Worm (Caenorhabditis elegans) whole organism, young adult: ENCODE measurements around the gene H29C22.1.

Source experiments
- F10E7.11 ChIP-seq: sonication (generic microtip); optimal IDR thresholded peaks from 2 replicates; lab custom pipeline; 2017; ENCODE audit warnings: mild to moderate bottlenecking, missing genetic modification characterization, moderate library complexity, missing compliant biosample characterization
- F22D6.2 ChIP-seq: sonication (generic microtip); optimal IDR thresholded peaks from 2 replicates; lab custom pipeline; 2016; ENCODE audit warnings: mild to moderate bottlenecking, missing genetic modification characterization, missing compliant biosample characterization
- F23B12.7 ChIP-seq: sonication (generic microtip); optimal IDR thresholded peaks from 2 replicates; lab custom pipeline; 2017; ENCODE audit warnings: missing genetic modification characterization, mild to moderate bottlenecking, missing compliant biosample characterization, antibody characterized with exemption, moderate library complexity; ENCODE audit not compliant: insufficient read depth
- F37B4.10 ChIP-seq: fragments of 200-800 bp; sonication (Bioruptor generic); IDR thresholded peaks from 2 replicates; pipeline ENCODE4 v1.3.6; 2022; ENCODE audit warnings: missing genetic modification characterization, missing compliant biosample characterization
- F39B2.1 ChIP-seq: fragments of 200-800 bp; sonication (Bioruptor generic); IDR thresholded peaks from 2 replicates; pipeline ENCODE4 v1.3.6; 2022; ENCODE audit warnings: missing genetic modification reagents, missing genetic modification characterization, missing compliant biosample characterization
- F49E8.2 ChIP-seq: sonication (generic microtip); optimal IDR thresholded peaks from 3 replicates; lab custom pipeline; 2017; ENCODE audit warnings: missing genetic modification characterization, mild to moderate bottlenecking, missing compliant biosample characterization, antibody characterized with exemption, moderate library complexity; ENCODE audit not compliant: insufficient read depth
- F55B11.4 ChIP-seq: sonication (generic microtip); optimal IDR thresholded peaks from 2 replicates; lab custom pipeline; 2016; ENCODE audit warnings: missing compliant biosample characterization, missing genetic modification characterization, borderline replicate concordance; ENCODE audit not compliant: insufficient read depth
- K11D2.4 ChIP-seq: fragments of 200-800 bp; sonication (Bioruptor generic); IDR thresholded peaks from 2 replicates; pipeline ENCODE4 v1.3.6; 2022; ENCODE audit warnings: missing genetic modification reagents, missing genetic modification characterization, missing compliant biosample characterization
- T26A5.8 ChIP-seq: sonication (generic microtip); optimal IDR thresholded peaks from 2 replicates; lab custom pipeline; 2016; ENCODE audit warnings: missing genetic modification characterization, missing compliant biosample characterization
- Y67H2A.10 ChIP-seq: fragments of 200-800 bp; sonication (Bioruptor generic); conservative IDR thresholded peaks from 2 replicates; pipeline ENCODE4 v1.3.6; 2022; ENCODE audit warnings: missing genetic modification reagents, missing genetic modification characterization, missing compliant biosample characterization
- Y79H2A.3 ChIP-seq: fragments of 200-800 bp; sonication (Bioruptor generic); conservative IDR thresholded peaks from 2 replicates; pipeline ENCODE4 v1.3.6; 2022; ENCODE audit warnings: missing genetic modification reagents, missing genetic modification characterization, missing compliant biosample characterization
- ZK185.1 ChIP-seq: sonication (generic microtip); optimal IDR thresholded peaks from 2 replicates; lab custom pipeline; 2016; ENCODE audit warnings: mild to moderate bottlenecking, missing genetic modification characterization, missing compliant biosample characterization; ENCODE audit not compliant: poor library complexity, severe bottlenecking
- akir-1 ChIP-seq: fragments of 200-800 bp; sonication (Bioruptor generic); optimal IDR thresholded peaks from 2 replicates; lab custom pipeline; 2018; ENCODE audit warnings: mild to moderate bottlenecking, missing genetic modification characterization, moderate library complexity, missing compliant biosample characterization
- ama-1 ChIP-seq, 3 experiments: fragments of 150-350 bp in 1 of 3; sonication (generic microtip) in 2 of 3; optimal IDR thresholded peaks; 2 replicates each; lab custom pipeline; 2014 to 2018; ENCODE audit warnings: missing biosample characterization in 2 of 3, missing genetic modification characterization in 2 of 3, missing genetic modification reagents in 2 of 3
- athp-1 ChIP-seq: sonication (generic microtip); optimal IDR thresholded peaks from 2 replicates; lab custom pipeline; 2017; ENCODE audit warnings: mild to moderate bottlenecking, missing genetic modification characterization, missing compliant biosample characterization
- attf-3 ChIP-seq: fragments of 200-800 bp; sonication (Bioruptor generic); conservative IDR thresholded peaks from 2 replicates; pipeline ENCODE4 v1.3.6; 2022; ENCODE audit warnings: missing genetic modification reagents, missing genetic modification characterization, missing compliant biosample characterization
- bed-1 ChIP-seq: fragments of 200-800 bp; sonication (Bioruptor generic); IDR thresholded peaks from 2 replicates; pipeline ENCODE4 v1.3.6; 2022; ENCODE audit warnings: missing genetic modification reagents, missing genetic modification characterization, missing compliant biosample characterization
- ceh-100 ChIP-seq: fragments of 200-800 bp; sonication (Bioruptor generic); IDR thresholded peaks from 2 replicates; pipeline ENCODE4 v1.3.6; 2022; ENCODE audit warnings: missing genetic modification reagents, missing genetic modification characterization, missing compliant biosample characterization
- ceh-27 ChIP-seq: fragments of 200-800 bp; sonication (Bioruptor generic); optimal IDR thresholded peaks from 2 replicates; lab custom pipeline; 2018; ENCODE audit warnings: mild to moderate bottlenecking, missing genetic modification characterization, moderate library complexity, missing compliant biosample characterization
- ceh-40 ChIP-seq: fragments of 200-800 bp; sonication (Bioruptor generic); IDR thresholded peaks from 2 replicates; pipeline ENCODE4 v1.3.6; 2022; ENCODE audit warnings: missing genetic modification characterization, missing compliant biosample characterization
- dox-1 ChIP-seq: fragments of 200-800 bp; sonication (Bioruptor generic); IDR thresholded peaks from 2 replicates; pipeline ENCODE4 v1.3.6; 2022; ENCODE audit warnings: missing genetic modification reagents, missing genetic modification characterization, missing compliant biosample characterization
- dpff-1 ChIP-seq: sonication (generic microtip); optimal IDR thresholded peaks from 2 replicates; lab custom pipeline; 2017; ENCODE audit warnings: mild to moderate bottlenecking, missing genetic modification characterization, missing compliant biosample characterization
- efl-1 ChIP-seq: fragments of 150-350 bp; optimal IDR thresholded peaks from 2 replicates; lab custom pipeline; 2014; ENCODE audit warnings: missing biosample characterization, missing genetic modification reagents, missing genetic modification characterization
- gei-17 ChIP-seq: fragments of 200-800 bp; sonication (Bioruptor generic); optimal IDR thresholded peaks from 2 replicates; lab custom pipeline; 2018; ENCODE audit warnings: mild to moderate bottlenecking, missing genetic modification characterization, missing compliant biosample characterization
- hmg-1.2 ChIP-seq: fragments of 200-800 bp; sonication (Bioruptor generic); IDR thresholded peaks from 2 replicates; pipeline ENCODE4 v1.3.6; 2022; ENCODE audit warnings: missing genetic modification reagents, missing genetic modification characterization, missing compliant biosample characterization
- hrde-1 ChIP-seq: sonication (generic microtip); optimal IDR thresholded peaks from 2 replicates; lab custom pipeline; 2016; ENCODE audit warnings: missing genetic modification characterization, mild to moderate bottlenecking, missing compliant biosample characterization, moderate library complexity, missing genotype, missing genetic modification reagents, borderline replicate concordance
- lag-1 ChIP-seq: fragments of 200-800 bp; sonication (Bioruptor generic); IDR thresholded peaks from 2 replicates; pipeline ENCODE4 v1.3.6; 2022; ENCODE audit warnings: missing genetic modification reagents, missing genetic modification characterization, missing compliant biosample characterization
- let-526 ChIP-seq: fragments of 200-800 bp; sonication (Bioruptor generic); IDR thresholded peaks from 2 replicates; pipeline ENCODE4 v1.3.6; 2022; ENCODE audit warnings: missing genetic modification reagents, missing genetic modification characterization, missing compliant biosample characterization
- let-607 ChIP-seq, 2 experiments: fragments of 200-800 bp in 1 of 2; sonication (Bioruptor generic) in 1 of 2; sonication (generic microtip) in 1 of 2; optimal IDR thresholded peaks; 2 replicates each; lab custom pipeline; 2016 to 2018; ENCODE audit warnings: mild to moderate bottlenecking in 2 of 2, missing compliant biosample characterization in 2 of 2, missing genetic modification characterization in 2 of 2, moderate library complexity in 2 of 2, missing genotype in 1 of 2
- lin-54 ChIP-seq: fragments of 200-800 bp; sonication (Bioruptor generic); optimal IDR thresholded peaks from 2 replicates; lab custom pipeline; 2018; ENCODE audit warnings: mild to moderate bottlenecking, missing genetic modification characterization, missing compliant biosample characterization
- lir-1 ChIP-seq: fragments of 200-800 bp; sonication (Bioruptor generic); conservative IDR thresholded peaks from 2 replicates; pipeline ENCODE4 v1.3.6; 2022; ENCODE audit warnings: missing genetic modification reagents, missing genetic modification characterization, missing compliant biosample characterization
- lsl-1 ChIP-seq: fragments of 200-800 bp; sonication (Bioruptor generic); optimal IDR thresholded peaks from 2 replicates; lab custom pipeline; 2018; ENCODE audit warnings: mild to moderate bottlenecking, missing genetic modification characterization, moderate library complexity, missing compliant biosample characterization
- madf-3 ChIP-seq: fragments of 200-800 bp; sonication (Bioruptor generic); IDR thresholded peaks from 2 replicates; pipeline ENCODE4 v1.3.6; 2022; ENCODE audit warnings: missing genetic modification reagents, missing genetic modification characterization, missing compliant biosample characterization
- madf-6 ChIP-seq: fragments of 200-800 bp; sonication (Bioruptor generic); IDR thresholded peaks from 2 replicates; pipeline ENCODE4 v1.3.6; 2022; ENCODE audit warnings: missing genetic modification reagents, missing genetic modification characterization, missing compliant biosample characterization
- madf-8 ChIP-seq: fragments of 200-800 bp; sonication (Bioruptor generic); conservative IDR thresholded peaks from 2 replicates; pipeline ENCODE4 v1.3.6; 2022; ENCODE audit warnings: missing genetic modification reagents, missing genetic modification characterization, missing compliant biosample characterization
- nfya-2 ChIP-seq: fragments of 200-800 bp; sonication (Bioruptor generic); IDR thresholded peaks from 2 replicates; pipeline ENCODE4 v1.3.6; 2022; ENCODE audit warnings: missing genetic modification reagents, missing genetic modification characterization, missing compliant biosample characterization
- nhr-120 ChIP-seq: fragments of 200-800 bp; sonication (Bioruptor generic); IDR thresholded peaks from 2 replicates; pipeline ENCODE4 v1.3.6; 2022; ENCODE audit warnings: missing genetic modification characterization, missing compliant biosample characterization
- pha-4 ChIP-seq: fragments of 150-350 bp; sonication (generic microtip); optimal IDR thresholded peaks from 2 replicates; lab custom pipeline; 2014; ENCODE audit warnings: missing biosample characterization, missing genetic modification reagents, missing genetic modification characterization
- rcor-1 ChIP-seq: fragments of 200-800 bp; sonication (Bioruptor generic); IDR thresholded peaks from 2 replicates; pipeline ENCODE4 v1.3.6; 2022; ENCODE audit warnings: missing genetic modification reagents, missing genetic modification characterization, missing compliant biosample characterization
- rec-8 ChIP-seq, 2 experiments: sonication (generic microtip); optimal IDR thresholded peaks; 2 replicates each; lab custom pipeline; 2016; ENCODE audit warnings: mild to moderate bottlenecking in 2 of 2, missing genetic modification characterization in 2 of 2, missing genetic modification reagents in 2 of 2, missing genotype in 2 of 2, missing biosample characterization in 1 of 2, missing compliant biosample characterization in 1 of 2, moderate library complexity in 1 of 2
- sdz-38 ChIP-seq: sonication (generic microtip); optimal IDR thresholded peaks from 2 replicates; lab custom pipeline; 2016; ENCODE audit warnings: missing genotype, missing genetic modification characterization, missing compliant biosample characterization
- snpc-1.3 ChIP-seq: sonication (generic microtip); optimal IDR thresholded peaks from 2 replicates; lab custom pipeline; 2017; ENCODE audit warnings: missing genetic modification characterization, mild to moderate bottlenecking, missing compliant biosample characterization, antibody characterized with exemption, moderate library complexity, missing genotype, missing genetic modification reagents; ENCODE audit not compliant: insufficient read depth
- xnd-1 ChIP-seq: sonication (generic microtip); optimal IDR thresholded peaks from 2 replicates; lab custom pipeline; 2016; ENCODE audit warnings: missing genotype, missing genetic modification reagents, missing genetic modification characterization, missing compliant biosample characterization
- zfh-2 ChIP-seq: fragments of 200-800 bp; sonication (Bioruptor generic); conservative IDR thresholded peaks from 2 replicates; pipeline ENCODE4 v1.3.6; 2022; ENCODE audit warnings: missing genetic modification reagents, missing genetic modification characterization, missing compliant biosample characterization
- ztf-26 ChIP-seq: sonication (generic microtip); optimal IDR thresholded peaks from 2 replicates; lab custom pipeline; 2017; ENCODE audit warnings: missing genetic modification characterization, missing compliant biosample characterization
- ztf-6 ChIP-seq: fragments of 200-800 bp; sonication (Bioruptor generic); IDR thresholded peaks from 2 replicates; pipeline ENCODE4 v1.3.6; 2022; ENCODE audit warnings: missing genetic modification reagents, missing genetic modification characterization, missing compliant biosample characterization

The H29C22.1 gene

DNA sequence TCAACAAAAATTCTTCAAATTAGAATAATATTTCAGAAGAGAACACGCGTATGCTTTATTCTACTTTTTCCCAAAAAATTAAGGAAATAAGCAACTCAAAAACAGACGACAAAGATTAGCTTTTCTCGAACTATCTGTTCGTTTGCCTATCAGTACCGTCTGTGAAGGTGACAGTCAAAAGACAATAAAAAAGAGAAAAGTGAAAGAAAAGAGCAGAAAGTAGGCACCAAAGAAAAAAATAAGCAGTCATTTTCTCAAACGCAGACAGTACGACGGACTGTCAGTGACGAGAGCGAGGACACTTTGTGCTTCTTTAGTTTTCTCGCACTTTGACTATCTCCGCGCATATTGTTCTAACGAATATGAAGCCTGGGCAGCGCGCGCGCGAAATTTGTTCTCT lies 44.6 kb downstream of the H29C22.1 start (continued):
- TF ChIP-seq ama-1 (optimal IDR thresholded peaks at IDR 0.05; lab: Kevin White, UChicago) (no peak), ama-1 (GFP tag; optimal IDR thresholded peaks at IDR 0.05; lab: Kevin White, UChicago) (no peak), madf-6 (no peak), F49E8.2 (tag; lab: Kevin White, UChicago) (no peak), efl-1 (GFP tag; lab: Kevin White, UChicago) (no peak), F37B4.10 (GFP tag; lab: Robert Waterston, UW) (no peak), hmg-1.2 (GFP tag; lab: Robert Waterston, UW) (peak; percentile 14; the same call in 1 of the 2 replicates)
- TF ChIP-seq, all 124 proteins: peak for 3

DNA sequence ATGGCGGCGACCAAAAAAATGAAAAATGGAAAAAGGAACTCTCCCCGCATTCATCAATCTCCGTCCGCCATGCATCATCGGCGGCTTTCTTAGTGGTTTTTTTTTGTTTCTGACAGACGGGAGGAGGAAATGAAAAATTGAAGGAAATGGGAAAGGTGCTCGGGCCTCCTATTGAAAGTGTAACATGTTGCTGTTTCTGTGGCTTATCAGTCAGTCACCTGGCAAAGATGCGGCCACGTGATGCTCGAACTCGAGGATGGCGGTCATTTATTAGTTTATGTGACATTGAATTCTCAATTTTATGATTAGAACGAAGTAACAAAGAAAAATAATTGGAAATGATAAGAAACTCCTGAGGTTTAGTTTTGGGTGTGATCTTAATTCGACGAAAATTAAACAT lies 46.5 kb downstream of the H29C22.1 start:
- TF ChIP-seq rec-8 (tag; optimal IDR thresholded peaks at IDR 0.05; lab: Kevin White, UChicago) (no peak), dox-1 (peak; percentile 40; the same call in 1 of the 2 replicates), xnd-1 (tag; lab: Kevin White, UChicago) (no peak), lsl-1 (GFP tag; lab: Kevin White, UChicago) (no peak), lir-1 (GFP tag; lab: Robert Waterston, UW) (no peak), lag-1 (GFP tag; lab: Robert Waterston, UW) (no peak), F23B12.7 (tag; lab: Kevin White, UChicago) (no peak), F39B2.1 (GFP tag; lab: Robert Waterston, UW) (no peak), pha-4 (tag; lab: Kevin White, UChicago) (peak; percentile 71), bed-1 (GFP tag; lab: Robert Waterston, UW) (no peak), lin-54 (GFP tag; lab: Kevin White, UChicago) (no peak), ZK185.1 (tag; lab: Kevin White, UChicago) (no peak), ceh-40 (GFP tag; lab: Robert Waterston, UW) (no peak), attf-3 (GFP tag; lab: Robert Waterston, UW) (no peak), let-526 (GFP tag; lab: Robert Waterston, UW) (peak; percentile 46; the same call in 1 of the 2 replicates), F37B4.10 (GFP tag; lab: Robert Waterston, UW) (no peak), ceh-100 (no peak), madf-3 (no peak), rcor-1 (GFP tag; lab: Robert Waterston, UW) (no peak), F10E7.11 (tag; lab: Kevin White, UChicago) (no peak), dpff-1 (tag; lab: Kevin White, UChicago) (no peak), Y79H2A.3 (no peak), ztf-26 (tag; lab: Kevin White, UChicago) (no peak), gei-17 (GFP tag; lab: Kevin White, UChicago) (no peak), hrde-1 (tag; lab: Kevin White, UChicago) (no peak), K11D2.4 (GFP tag; lab: Robert Waterston, UW) (peak; percentile 54; the same call in 1 of the 2 replicates), F22D6.2 (tag; lab: Kevin White, UChicago) (peak; percentile 30), akir-1 (GFP tag; lab: Kevin White, UChicago) (no peak), let-607 (tag; optimal IDR thresholded peaks at IDR 0.05; lab: Kevin White, UChicago) (peak in 1 of 2 experiments; percentile 32), T26A5.8 (no peak), F55B11.4 (tag; lab: Kevin White, UChicago) (no peak), madf-6 (no peak), Y67H2A.10 (GFP tag; lab: Robert Waterston, UW) (no peak), madf-8 (GFP tag; lab: Robert Waterston, UW) (no peak), ztf-6 (GFP tag; lab: Robert Waterston, UW) (no peak), ceh-27 (GFP tag; lab: Kevin White, UChicago) (no peak), zfh-2 (GFP tag; lab: Robert Waterston, UW) (no peak), snpc-1.3 (tag; lab: Kevin White, UChicago) (no peak), nhr-120 (GFP tag; lab: Robert Waterston, UW) (no peak), athp-1 (tag; lab: Kevin White, UChicago) (no peak), sdz-38 (tag; lab: Kevin White, UChicago) (no peak), nfya-2 (GFP tag; lab: Robert Waterston, UW) (no peak)
